ENCODE assay signal across 2 fruit fly cellular contexts in genomic region chr2L:11804228-11805044, dm6.
TF ChIP-seq lines count a peak whose summit lies in the region.

No protein-coding gene starts in this region.

TF ChIP-seq in whole organism, embryonic, 481 proteins besides CTCF, POLR2A, EP300 and RAD21 (continued from another document):
- TF ChIP-seq ewg (GFP tag; optimal IDR thresholded peaks at IDR 0.05; lab: Kevin White, UChicago) (peak; percentile 86), Trl (optimal IDR thresholded peaks at IDR 0.05; lab: Kevin White, UChicago) (peak; percentile 75 to 86), Trl (GFP tag; optimal IDR thresholded peaks at IDR 0.05; lab: Kevin White, UChicago) (no peak), pros (GFP tag; optimal IDR thresholded peaks at IDR 0.05; lab: Kevin White, UChicago) (peak; percentile 47), CG11695 (GFP tag; IDR thresholded peaks at IDR 0.05; lab: Robert Waterston, UW) (0 out of 3 replicates have a peak, but pooled peaks have one; percentile 31), Dbx (GFP tag; IDR thresholded peaks at IDR 0.05; lab: Robert Waterston, UW) (no peak), vnd (GFP tag; IDR thresholded peaks at IDR 0.05; lab: Robert Waterston, UW; ENCODE audit: partially characterized antibody) (no peak), gro (GFP tag; optimal IDR thresholded peaks at IDR 0.05; lab: Kevin White, UChicago) (no peak), CG18599 (GFP tag; optimal IDR thresholded peaks at IDR 0.05; lab: Kevin White, UChicago) (no peak), insv (GFP tag; optimal IDR thresholded peaks at IDR 0.05; lab: Kevin White, UChicago) (peak in 1 of 2 experiments; percentile 32), CG1832 (GFP tag; optimal IDR thresholded peaks at IDR 0.05; lab: Kevin White, UChicago) (peak; percentile 19), cg (GFP tag; optimal IDR thresholded peaks at IDR 0.05; lab: Kevin White, UChicago) (peak; percentile 33), psq (GFP tag; optimal IDR thresholded peaks at IDR 0.05; lab: Kevin White, UChicago) (peak; percentile 6), abd-A (tag; optimal IDR thresholded peaks at IDR 0.05; lab: Kevin White, UChicago) (peak; percentile 94), CG17186 (GFP tag; optimal IDR thresholded peaks at IDR 0.05; lab: Kevin White, UChicago) (no peak), onecut (GFP tag; IDR thresholded peaks at IDR 0.05; lab: Robert Waterston, UW) (peak; percentile 88), chinmo (GFP tag; IDR thresholded peaks at IDR 0.05; lab: Robert Waterston, UW; ENCODE audit: partially characterized antibody) (0 out of 4 replicates have a peak, but pooled peaks have one; percentile 46), CG32772 (GFP tag; IDR thresholded peaks at IDR 0.05; lab: Robert Waterston, UW) (no peak), Dll (GFP tag; IDR thresholded peaks at IDR 0.05; lab: Robert Waterston, UW; ENCODE audit: partially characterized antibody) (0 out of 4 replicates have a peak, but pooled peaks have one; percentile 23), phol (tag; optimal IDR thresholded peaks at IDR 0.05; lab: Kevin White, UChicago) (no peak), CG6854 (GFP tag; optimal IDR thresholded peaks at IDR 0.05; lab: Kevin White, UChicago) (no peak), CG34422 (GFP tag; IDR thresholded peaks at IDR 0.05; lab: Robert Waterston, UW) (0 out of 3 replicates have a peak, but pooled peaks have one; percentile 26), Med (GFP tag; lab: Kevin White, UChicago) (peak; percentile 59), D19A (tag; optimal IDR thresholded peaks at IDR 0.05; lab: Kevin White, UChicago) (no peak), Hmx (GFP tag; optimal IDR thresholded peaks at IDR 0.05; lab: Kevin White, UChicago) (no peak), wor (GFP tag; IDR thresholded peaks at IDR 0.05; lab: Robert Waterston, UW) (no peak), seq (GFP tag; IDR thresholded peaks at IDR 0.05; lab: Robert Waterston, UW) (peak; percentile 11; the same call in 1 of the 2 replicates), ATbp (GFP tag; optimal IDR thresholded peaks at IDR 0.05; lab: Kevin White, UChicago) (no peak), CG3163 (GFP tag; optimal IDR thresholded peaks at IDR 0.05; lab: Kevin White, UChicago) (peak; percentile 35), crol (GFP tag; IDR thresholded peaks at IDR 0.05; lab: Robert Waterston, UW) (peak; percentile 99), Atf3 (GFP tag; optimal IDR thresholded peaks at IDR 0.05; lab: Kevin White, UChicago) (no peak), CG34224 (GFP tag; IDR thresholded peaks at IDR 0.05; lab: Robert Waterston, UW; ENCODE audit: partially characterized antibody) (0 out of 3 replicates have a peak, but pooled peaks have one; percentile 33), nom (GFP tag; optimal IDR thresholded peaks at IDR 0.05; lab: Kevin White, UChicago) (peak; percentile 28)

TF ChIP-seq in whole organism, prepupa, 60 proteins besides CTCF, POLR2A, EP300 and RAD21 (continued from another document):
- 0 out of 2 replicates have a peak, but pooled peaks have one; percentile 15 for TF ChIP-seq CG15336 (GFP tag; IDR thresholded peaks at IDR 0.05; lab: Robert Waterston, UW)
TF ChIP-seq in whole organism, prepupa: peak in this region for 10.
